Worm (Caenorhabditis elegans) whole organism, L1 larva: ENCODE data around the gene acl-3.

Experiments
- C04F5.9 ChIP-seq: sonication (generic microtip); optimal IDR thresholded peaks from 2 replicates; lab custom pipeline; 2016; ENCODE audit warnings: missing genetic modification characterization, missing compliant biosample characterization
- C34B4.2 ChIP-seq: sonication (generic microtip); optimal IDR thresholded peaks from 2 replicates; lab custom pipeline; 2017; ENCODE audit warnings: mild to moderate bottlenecking, missing genetic modification characterization, missing compliant biosample characterization
- F16B12.6 ChIP-seq: fragments of 150-350 bp; optimal IDR thresholded peaks from 2 replicates; lab custom pipeline; 2014; ENCODE audit warnings: missing biosample characterization, missing genetic modification characterization
- aly-2 ChIP-seq: fragments of 150-350 bp; optimal IDR thresholded peaks from 2 replicates; lab custom pipeline; 2014; ENCODE audit warnings: missing biosample characterization, missing genetic modification characterization
- blmp-1 ChIP-seq: fragments of 150-350 bp; optimal IDR thresholded peaks from 2 replicates; lab custom pipeline; 2014; ENCODE audit warnings: missing biosample characterization, missing genetic modification characterization
- ceh-88 ChIP-seq: fragments of 200-800 bp; sonication (Bioruptor generic); IDR thresholded peaks from 2 replicates; pipeline ENCODE4 v1.3.6; 2022; ENCODE audit warnings: missing genetic modification characterization, missing compliant biosample characterization
- ces-1 ChIP-seq: fragments of 150-350 bp; optimal IDR thresholded peaks from 2 replicates; lab custom pipeline; 2014; ENCODE audit warnings: missing biosample characterization, missing genetic modification reagents, missing genetic modification characterization
- dpl-1 ChIP-seq, 3 experiments: fragments of 150-350 bp in 2 of 3; sonication (generic microtip) in 1 of 3; optimal IDR thresholded peaks; 2 replicates each; lab custom pipeline; 2014 to 2017; ENCODE audit warnings: missing biosample characterization in 3 of 3, missing genetic modification characterization in 3 of 3, missing genetic modification reagents in 3 of 3
- egl-27 ChIP-seq, 2 experiments: fragments of 150-350 bp in 1 of 2; sonication (generic microtip); optimal IDR thresholded peaks; 3 replicates each; lab custom pipeline; 2017 to 2018; ENCODE audit warnings: missing biosample characterization in 2 of 2, missing genetic modification characterization in 2 of 2, missing genetic modification reagents in 2 of 2
- elt-3 ChIP-seq, 6 experiments: fragments of 150-350 bp in 1 of 6; sonication (generic microtip); optimal IDR thresholded peaks; 2 replicates each; lab custom pipeline; 2017 to 2018; ENCODE audit warnings: missing biosample characterization in 6 of 6, missing genetic modification characterization in 6 of 6, inconsistent platforms in 1 of 6
- ets-5 ChIP-seq: fragments of 200-800 bp; sonication (Bioruptor generic); IDR thresholded peaks from 2 replicates; pipeline ENCODE4 v1.3.6; 2022; ENCODE audit warnings: missing genetic modification characterization, missing compliant biosample characterization
- hpl-2 ChIP-seq: fragments of 150-350 bp; optimal IDR thresholded peaks from 2 replicates; lab custom pipeline; 2014; ENCODE audit warnings: missing biosample characterization, missing genetic modification reagents, missing genetic modification characterization
- irx-1 ChIP-seq: sonication (generic microtip); optimal IDR thresholded peaks from 2 replicates; lab custom pipeline; 2016; ENCODE audit warnings: missing genetic modification characterization, missing compliant biosample characterization
- isw-1 ChIP-seq: fragments of 200-800 bp; sonication (Bioruptor generic); IDR thresholded peaks from 2 replicates; pipeline ENCODE4 v1.3.6; 2022; ENCODE audit warnings: missing genetic modification characterization, missing compliant biosample characterization
- jun-1 ChIP-seq: fragments of 150-350 bp; optimal IDR thresholded peaks from 2 replicates; lab custom pipeline; 2014; ENCODE audit warnings: missing biosample characterization, missing genetic modification reagents, missing genetic modification characterization
- lin-14 ChIP-seq: fragments of 200-800 bp; sonication (Bioruptor generic); optimal IDR thresholded peaks from 2 replicates; lab custom pipeline; 2018; ENCODE audit warnings: mild to moderate bottlenecking, missing genetic modification characterization, moderate library complexity, missing compliant biosample characterization
- lsy-2 ChIP-seq, 2 experiments: fragments of 150-350 bp; optimal IDR thresholded peaks; 2 replicates each; lab custom pipeline; 2014; ENCODE audit warnings: missing biosample characterization in 2 of 2, missing genetic modification characterization in 2 of 2
- mdl-1 ChIP-seq, 2 experiments: fragments of 150-350 bp; optimal IDR thresholded peaks; 2 replicates each; lab custom pipeline; 2014 to 2017; ENCODE audit warnings: missing biosample characterization in 2 of 2, missing genetic modification characterization in 2 of 2, inconsistent platforms in 1 of 2
- mef-2 ChIP-seq: fragments of 150-350 bp; optimal IDR thresholded peaks from 2 replicates; lab custom pipeline; 2014; ENCODE audit warnings: missing biosample characterization, missing genetic modification characterization
- mep-1 ChIP-seq: fragments of 150-350 bp; optimal IDR thresholded peaks from 2 replicates; lab custom pipeline; 2014; ENCODE audit warnings: missing biosample characterization, missing genetic modification characterization
- nhr-12 ChIP-seq: sonication (generic microtip); optimal IDR thresholded peaks from 2 replicates; lab custom pipeline; 2017; ENCODE audit warnings: missing biosample characterization, missing genetic modification characterization
- nhr-20 ChIP-seq: sonication (generic microtip); optimal IDR thresholded peaks from 2 replicates; lab custom pipeline; 2016; ENCODE audit warnings: mild to moderate bottlenecking, missing genetic modification characterization, missing compliant biosample characterization
- nhr-237 ChIP-seq: fragments of 150-350 bp; optimal IDR thresholded peaks from 2 replicates; lab custom pipeline; 2014; ENCODE audit warnings: missing biosample characterization, missing genetic modification characterization
- nhr-71 ChIP-seq: sonication (generic microtip); optimal IDR thresholded peaks from 2 replicates; lab custom pipeline; 2016; ENCODE audit warnings: mild to moderate bottlenecking, missing genetic modification characterization, moderate library complexity, missing compliant biosample characterization
- nhr-76 ChIP-seq: sonication (generic microtip); optimal IDR thresholded peaks from 2 replicates; lab custom pipeline; 2017; ENCODE audit warnings: missing biosample characterization, missing genetic modification characterization
- nhr-77 ChIP-seq: fragments of 150-350 bp; optimal IDR thresholded peaks from 2 replicates; lab custom pipeline; 2014; ENCODE audit warnings: missing biosample characterization, missing genetic modification characterization
- nhr-84 ChIP-seq: sonication (generic microtip); optimal IDR thresholded peaks from 2 replicates; lab custom pipeline; 2017; ENCODE audit warnings: missing biosample characterization, missing genetic modification characterization
- nhr-90 ChIP-seq: sonication (generic microtip); optimal IDR thresholded peaks from 2 replicates; lab custom pipeline; 2016; ENCODE audit warnings: mild to moderate bottlenecking, missing genetic modification characterization, missing compliant biosample characterization; ENCODE audit not compliant: poor library complexity
- pag-3 ChIP-seq: sonication (generic microtip); optimal IDR thresholded peaks from 2 replicates; lab custom pipeline; 2017; ENCODE audit warnings: missing genetic modification characterization, mild to moderate bottlenecking, missing compliant biosample characterization, antibody characterized with exemption, borderline replicate concordance; ENCODE audit not compliant: insufficient read depth
- pqm-1 ChIP-seq: sonication (generic microtip); optimal IDR thresholded peaks from 3 replicates; lab custom pipeline; 2017; ENCODE audit warnings: missing biosample characterization, missing genetic modification characterization
- skn-1 ChIP-seq: fragments of 150-350 bp; optimal IDR thresholded peaks from 2 replicates; lab custom pipeline; 2014; ENCODE audit warnings: missing biosample characterization, missing genetic modification characterization
- sup-37 ChIP-seq: fragments of 200-800 bp; sonication (Bioruptor generic); optimal IDR thresholded peaks from 2 replicates; lab custom pipeline; 2018; ENCODE audit warnings: mild to moderate bottlenecking, missing genetic modification characterization, missing compliant biosample characterization
- tlp-1 ChIP-seq: fragments of 150-350 bp; optimal IDR thresholded peaks from 2 replicates; lab custom pipeline; 2014; ENCODE audit warnings: missing biosample characterization, missing genetic modification characterization
- unc-130 ChIP-seq: fragments of 150-350 bp; optimal IDR thresholded peaks from 2 replicates; lab custom pipeline; 2017; ENCODE audit warnings: missing biosample characterization, missing genetic modification characterization, inconsistent platforms
- unc-62 ChIP-seq: fragments of 150-350 bp; optimal IDR thresholded peaks from 2 replicates; lab custom pipeline; 2014; ENCODE audit warnings: missing biosample characterization, missing genetic modification reagents, missing genetic modification characterization
- vab-15 ChIP-seq: sonication (generic microtip); optimal IDR thresholded peaks from 2 replicates; lab custom pipeline; 2017; ENCODE audit warnings: missing genotype, mild to moderate bottlenecking, missing genetic modification characterization, missing compliant biosample characterization
- xbp-1 ChIP-seq: sonication (generic microtip); optimal IDR thresholded peaks from 2 replicates; lab custom pipeline; 2016; ENCODE audit warnings: missing genetic modification characterization, missing compliant biosample characterization
- ztf-11 ChIP-seq, 2 experiments: sonication (generic microtip); optimal IDR thresholded peaks; 2 replicates each; lab custom pipeline; 2016 to 2017; ENCODE audit warnings: missing genetic modification characterization in 2 of 2, missing biosample characterization in 1 of 2, missing compliant biosample characterization in 1 of 2

Gene acl-3

ce11 chrIV:11601721-11602405 lies 50.0 kb downstream of the acl-3 start (continued):
- TF ChIP-seq nhr-84 (tag; lab: Kevin White, UChicago) (no peak), aly-2 (peak; percentile 3), irx-1 (tag; lab: Kevin White, UChicago) (peak; percentile 57), nhr-90 (tag; lab: Kevin White, UChicago) (peak; percentile 54), mdl-1 (tag; optimal IDR thresholded peaks at IDR 0.05; lab: Kevin White, UChicago) (peak in 1 of 2 experiments; percentile 60), ztf-11 (tag; optimal IDR thresholded peaks at IDR 0.05; lab: Kevin White, UChicago) (peak in 1 of 2 experiments; percentile 21), blmp-1 (peak; percentile 68), egl-27 (tag; optimal IDR thresholded peaks at IDR 0.05; lab: Kevin White, UChicago) (no peak), C34B4.2 (tag; lab: Kevin White, UChicago) (no peak), unc-62 (no peak), nhr-12 (no peak), elt-3 (tag; optimal IDR thresholded peaks at IDR 0.05; lab: Kevin White, UChicago) (peak in 1 of 6 experiments; percentile 52), lsy-2 (tag; optimal IDR thresholded peaks at IDR 0.05; lab: Kevin White, UChicago) (peak; percentile 79 to 97), ces-1 (GFP tag; lab: Kevin White, UChicago) (no peak), F16B12.6 (peak; percentile 22), xbp-1 (tag; lab: Kevin White, UChicago) (peak; percentile 67), ets-5 (GFP tag; lab: Robert Waterston, UW) (no peak), pqm-1 (tag; lab: Kevin White, UChicago) (no peak), ceh-88 (GFP tag; lab: Robert Waterston, UW) (no peak), C04F5.9 (tag; lab: Kevin White, UChicago) (peak; percentile 72), dpl-1 (GFP tag; optimal IDR thresholded peaks at IDR 0.05; lab: Kevin White, UChicago) (peak; percentile 57 to 72 (median 66)), nhr-76 (no peak), skn-1 (tag; lab: Kevin White, UChicago) (peak; percentile 77), lin-14 (peak; percentile 72), nhr-237 (tag; lab: Kevin White, UChicago) (peak; percentile 12), nhr-20 (tag; lab: Kevin White, UChicago) (peak; percentile 73), nhr-71 (tag; lab: Kevin White, UChicago) (peak; percentile 82), jun-1 (tag; lab: Kevin White, UChicago) (peak; percentile 50), tlp-1 (tag; lab: Kevin White, UChicago) (no peak), nhr-77 (tag; lab: Kevin White, UChicago) (peak; percentile 31), sup-37 (GFP tag; lab: Kevin White, UChicago) (no peak), unc-130 (peak; percentile 56), hpl-2 (GFP tag; lab: Kevin White, UChicago) (peak; percentile 28), mep-1 (tag; lab: Kevin White, UChicago) (peak; percentile 63), mef-2 (tag; lab: Kevin White, UChicago) (peak; percentile 6), isw-1 (GFP tag; lab: Robert Waterston, UW) (peak; percentile 62), vab-15 (tag; lab: Kevin White, UChicago) (no peak), pag-3 (tag; lab: Kevin White, UChicago) (no peak)
